Worm (Caenorhabditis elegans) whole organism, midembryonic: Measurements from ENCODE around the gene pha-2.

ENCODE experiments used
- tab-1 ChIP-seq: fragments of 200-800 bp; sonication (Bioruptor generic); IDR thresholded peaks from 2 replicates; pipeline ENCODE4 v1.3.6; 2022; ENCODE audit warnings: missing genetic modification characterization, missing compliant biosample characterization
- ztf-23 ChIP-seq: fragments of 200-800 bp; sonication (Bioruptor generic); IDR thresholded peaks from 2 replicates; pipeline ENCODE4 v1.3.6; 2022; ENCODE audit warnings: missing genetic modification reagents, missing genetic modification characterization, missing compliant biosample characterization

DNA sequence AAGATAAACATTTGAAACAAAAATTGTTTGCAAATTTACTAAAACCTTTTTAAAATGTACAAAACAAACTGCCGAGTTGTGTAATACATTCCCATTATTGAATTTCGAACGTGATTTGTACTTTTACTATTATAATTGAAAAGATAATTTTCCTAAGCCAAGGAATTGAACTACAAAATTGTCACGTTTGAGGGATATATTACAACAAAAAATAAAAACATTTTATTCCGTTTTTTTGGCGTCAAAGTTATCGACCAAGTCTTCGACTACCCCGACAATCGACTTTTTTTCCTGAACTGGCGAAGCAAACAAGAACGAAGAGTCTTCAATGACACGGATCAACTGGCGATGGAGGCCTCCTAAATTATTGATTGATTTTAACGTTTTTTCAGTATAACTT is 44.1 kb upstream of the pha-2 start, which contains the start of gene T19D7.7:
- TF ChIP-seq tab-1 (GFP tag; lab: Robert Waterston, UW), result no peak
- no peak for TF ChIP-seq ztf-23 (GFP tag; lab: Robert Waterston, UW)
